Worm (Caenorhabditis elegans): Measurements from ENCODE around the gene erg-28.

DNA sequence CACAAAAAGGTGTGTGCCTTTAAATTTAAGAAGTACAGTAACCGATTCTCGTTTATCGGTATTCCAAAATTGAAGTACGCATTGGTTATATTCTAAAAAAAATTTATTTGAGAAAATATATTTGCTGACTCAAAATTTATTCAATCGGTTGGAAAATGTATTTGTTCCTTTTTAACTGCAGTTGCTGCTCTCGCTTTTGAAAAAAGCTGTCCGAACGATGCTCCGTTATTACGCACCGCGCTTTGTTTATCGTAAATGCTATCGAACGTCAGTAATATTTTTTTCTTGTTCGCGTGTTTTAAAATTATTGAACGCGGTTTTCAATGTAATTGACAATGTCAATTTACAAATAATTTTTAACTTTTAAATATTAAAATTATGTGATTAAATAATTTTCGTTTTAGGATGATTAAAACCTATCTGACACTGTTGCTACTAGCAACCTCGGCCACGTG is 46.9 kb upstream of the erg-28 start, which contains the start of gene sel-1:
- TF ChIP-seq him-1 (tag; optimal IDR thresholded peaks at IDR 0.05) (no peak), W03F9.2 (tag; optimal IDR thresholded peaks at IDR 0.05) (no peak)
